Fruit fly (Drosophila melanogaster) whole organism, adult: ENCODE measurements around the gene Drsl5.

Experiments
- CG11617 ChIP-seq: fragments of 200-800 bp; sonication (Bioruptor generic); optimal IDR thresholded peaks from 2 replicates; lab custom pipeline; 2017; ENCODE audit warnings: mild to moderate bottlenecking, missing biosample characterization, missing genetic modification reagents, missing genetic modification characterization
- CG12768 ChIP-seq: fragments of 200-800 bp; sonication (Bioruptor generic); optimal IDR thresholded peaks from 2 replicates; lab custom pipeline; 2017; ENCODE audit warnings: missing biosample characterization, missing genetic modification characterization, mild to moderate bottlenecking, moderate library complexity, missing genetic modification reagents
- CG14711 ChIP-seq: fragments of 200-800 bp; sonication (Bioruptor generic); optimal IDR thresholded peaks from 2 replicates; lab custom pipeline; 2018; ENCODE audit warnings: missing biosample characterization, mild to moderate bottlenecking, missing genetic modification characterization, moderate library complexity
- CG1620 ChIP-seq: fragments of 200-800 bp; sonication (Bioruptor generic); optimal IDR thresholded peaks from 2 replicates; lab custom pipeline; 2016; ENCODE audit warnings: missing biosample characterization, missing genetic modification characterization
- CG33017 ChIP-seq: fragments of 200-800 bp; sonication (Bioruptor generic); optimal IDR thresholded peaks from 2 replicates; lab custom pipeline; 2018; ENCODE audit warnings: missing biosample characterization, mild to moderate bottlenecking, missing genetic modification characterization, moderate library complexity
- CG5204 ChIP-seq: fragments of 200-800 bp; sonication (Bioruptor generic); optimal IDR thresholded peaks from 2 replicates; lab custom pipeline; 2016; ENCODE audit warnings: missing biosample characterization, missing genetic modification characterization
- CG7045 ChIP-seq: fragments of 200-800 bp; sonication (Bioruptor generic); optimal IDR thresholded peaks from 2 replicates; lab custom pipeline; 2017; ENCODE audit warnings: missing biosample characterization, mild to moderate bottlenecking, missing genetic modification characterization
- CG7101 ChIP-seq: fragments of 200-800 bp; sonication (Bioruptor generic); optimal IDR thresholded peaks from 2 replicates; lab custom pipeline; 2018; ENCODE audit warnings: missing biosample characterization, mild to moderate bottlenecking, missing genetic modification characterization, moderate library complexity
- Clk ChIP-seq: fragments of 200-800 bp; sonication (Bioruptor generic); optimal IDR thresholded peaks from 2 replicates; lab custom pipeline; 2017; ENCODE audit warnings: missing biosample characterization, missing genetic modification characterization
- Crg-1 ChIP-seq: fragments of 200-800 bp; sonication (Bioruptor generic); optimal IDR thresholded peaks from 2 replicates; lab custom pipeline; 2016; ENCODE audit warnings: missing biosample characterization, missing genetic modification characterization
- Hr96 ChIP-seq: fragments of 200-800 bp; sonication (Bioruptor generic); optimal IDR thresholded peaks from 2 replicates; lab custom pipeline; 2016; ENCODE audit warnings: missing biosample characterization, missing genetic modification characterization
- Mnt ChIP-seq: fragments of 200-800 bp; sonication (Bioruptor generic); optimal IDR thresholded peaks from 2 replicates; lab custom pipeline; 2016; ENCODE audit warnings: missing biosample characterization, mild to moderate bottlenecking, missing genetic modification characterization
- bab1 ChIP-seq: fragments of 200-800 bp; sonication (Bioruptor generic); optimal IDR thresholded peaks from 3 replicates; lab custom pipeline; 2019; ENCODE audit warnings: missing biosample characterization, mild to moderate bottlenecking, missing genetic modification characterization, moderate library complexity
- cic ChIP-seq: fragments of 200-800 bp; sonication (Bioruptor generic); optimal IDR thresholded peaks from 2 replicates; lab custom pipeline; 2017; ENCODE audit warnings: missing biosample characterization, mild to moderate bottlenecking, missing genetic modification characterization, moderate library complexity
- cnc ChIP-seq, 2 experiments: fragments of >200 bp; optimal IDR thresholded peaks; 2 replicates each; lab custom pipeline; 2017
- kay ChIP-seq: fragments of 200-800 bp; sonication (Bioruptor generic); peaks from one replicate; lab custom pipeline; 2016; ENCODE audit warnings: missing biosample characterization, missing genetic modification characterization, borderline replicate concordance
- ovo ChIP-seq: fragments of 200-800 bp; sonication (Bioruptor generic); optimal IDR thresholded peaks from 2 replicates; lab custom pipeline; 2016; ENCODE audit warnings: missing biosample characterization, missing genetic modification characterization
- pad ChIP-seq: fragments of 200-800 bp; sonication (Bioruptor generic); optimal IDR thresholded peaks from 3 replicates; lab custom pipeline; 2017; ENCODE audit warnings: missing biosample characterization, missing genetic modification characterization, mild to moderate bottlenecking, moderate library complexity, missing genetic modification reagents
- tj ChIP-seq: fragments of 200-800 bp; sonication (Bioruptor generic); optimal IDR thresholded peaks from 3 replicates; lab custom pipeline; 2017; ENCODE audit warnings: missing biosample characterization, mild to moderate bottlenecking, missing genetic modification characterization, moderate library complexity
- toe ChIP-seq: fragments of 200-800 bp; sonication (Bioruptor generic); optimal IDR thresholded peaks from 2 replicates; lab custom pipeline; 2016; ENCODE audit warnings: missing biosample characterization, missing genetic modification characterization

The Drsl5 gene

dm6 chr3L:3303534-3304459, 12.8 kb upstream of the Drsl5 start, which contains the start of gene ZnT63C:
TSS of gene ZnT63C (plus strand) at chr3L:3303708.
- peak; percentile 65 for TF ChIP-seq pad (GFP tag; lab: Kevin White, UChicago)
- TF ChIP-seq kay: peak; percentile 64
- TF ChIP-seq Mnt: peak; percentile 88
- TF ChIP-seq CG14711 (tag; lab: Kevin White, UChicago): peak; percentile 41
- peak; percentile 50 for TF ChIP-seq cic (GFP tag; lab: Kevin White, UChicago)
- TF ChIP-seq Hr96 (GFP tag; lab: Kevin White, UChicago): no peak
- TF ChIP-seq Crg-1: no peak
- TF ChIP-seq toe (GFP tag; lab: Kevin White, UChicago): no peak
- TF ChIP-seq CG7045 (GFP tag; lab: Kevin White, UChicago): peak; percentile 12
- no peak for TF ChIP-seq CG5204
- no peak for TF ChIP-seq ovo (GFP tag; lab: Kevin White, UChicago)
- TF ChIP-seq tj (GFP tag; lab: Kevin White, UChicago): peak; percentile 3
- TF ChIP-seq cnc (optimal IDR thresholded peaks at IDR 0.05; lab: Kevin White, UChicago): peak; percentile 56 to 86
- TF ChIP-seq CG7101 (tag; lab: Kevin White, UChicago): no peak

dm6 chr3L:3304740-3305139, 11.8 kb upstream of the Drsl5 start:
- TF ChIP-seq cic (GFP tag; lab: Kevin White, UChicago): no peak
- TF ChIP-seq CG12768 (GFP tag; lab: Kevin White, UChicago): no peak

- TF ChIP-seq Hr96 (GFP tag; lab: Kevin White, UChicago): no peak
- TF ChIP-seq toe (GFP tag; lab: Kevin White, UChicago): no peak
- no peak for TF ChIP-seq pad (GFP tag; lab: Kevin White, UChicago)
- TF ChIP-seq CG7101 (tag; lab: Kevin White, UChicago): no peak
- TF ChIP-seq ovo (GFP tag; lab: Kevin White, UChicago): no peak
- TF ChIP-seq Crg-1: no peak
- no peak for TF ChIP-seq CG12768 (GFP tag; lab: Kevin White, UChicago)
Measured at dm6 chr3L:3305430-3305829, 11.2 kb upstream of the Drsl5 start.

- TF ChIP-seq kay (peak; percentile 14), toe (GFP tag; lab: Kevin White, UChicago) (no peak)
Measured at dm6 chr3L:3306515-3306914, 10.1 kb upstream of the Drsl5 start.

dm6 chr3L:3307593-3307992, 9.0 kb upstream of the Drsl5 start:
- TF ChIP-seq bab1 (GFP tag; lab: Kevin White, UChicago) (no peak), cnc (optimal IDR thresholded peaks at IDR 0.05; lab: Kevin White, UChicago) (no peak), cic (GFP tag; lab: Kevin White, UChicago) (no peak), CG11617 (GFP tag; lab: Kevin White, UChicago) (no peak), ovo (GFP tag; lab: Kevin White, UChicago) (no peak), CG5204 (no peak), Hr96 (GFP tag; lab: Kevin White, UChicago) (no peak)

- TF ChIP-seq CG14711 (tag; lab: Kevin White, UChicago) (no peak), CG7045 (GFP tag; lab: Kevin White, UChicago) (no peak), CG5204 (no peak), CG33017 (tag; lab: Kevin White, UChicago) (no peak), cic (GFP tag; lab: Kevin White, UChicago) (peak; percentile 94), kay (peak; percentile 69), bab1 (GFP tag; lab: Kevin White, UChicago) (no peak), CG1620 (GFP tag; lab: Kevin White, UChicago) (no peak), tj (GFP tag; lab: Kevin White, UChicago) (peak; percentile 59), Hr96 (GFP tag; lab: Kevin White, UChicago) (no peak), pad (GFP tag; lab: Kevin White, UChicago) (no peak), Mnt (peak; percentile 98), CG11617 (GFP tag; lab: Kevin White, UChicago) (peak; percentile 3), Clk (GFP tag; lab: Kevin White, UChicago) (no peak), CG12768 (GFP tag; lab: Kevin White, UChicago) (peak; percentile 23), toe (GFP tag; lab: Kevin White, UChicago) (no peak), cnc (optimal IDR thresholded peaks at IDR 0.05; lab: Kevin White, UChicago) (no peak), Crg-1 (peak; percentile 17), ovo (GFP tag; lab: Kevin White, UChicago) (no peak), CG7101 (tag; lab: Kevin White, UChicago) (no peak)
Measured at dm6 chr3L:3308676-3309613, 7.6 kb upstream of the Drsl5 start.
